Fruit fly (Drosophila melanogaster): ENCODE data around the gene CG14434.

The CG14434 gene

DNA sequence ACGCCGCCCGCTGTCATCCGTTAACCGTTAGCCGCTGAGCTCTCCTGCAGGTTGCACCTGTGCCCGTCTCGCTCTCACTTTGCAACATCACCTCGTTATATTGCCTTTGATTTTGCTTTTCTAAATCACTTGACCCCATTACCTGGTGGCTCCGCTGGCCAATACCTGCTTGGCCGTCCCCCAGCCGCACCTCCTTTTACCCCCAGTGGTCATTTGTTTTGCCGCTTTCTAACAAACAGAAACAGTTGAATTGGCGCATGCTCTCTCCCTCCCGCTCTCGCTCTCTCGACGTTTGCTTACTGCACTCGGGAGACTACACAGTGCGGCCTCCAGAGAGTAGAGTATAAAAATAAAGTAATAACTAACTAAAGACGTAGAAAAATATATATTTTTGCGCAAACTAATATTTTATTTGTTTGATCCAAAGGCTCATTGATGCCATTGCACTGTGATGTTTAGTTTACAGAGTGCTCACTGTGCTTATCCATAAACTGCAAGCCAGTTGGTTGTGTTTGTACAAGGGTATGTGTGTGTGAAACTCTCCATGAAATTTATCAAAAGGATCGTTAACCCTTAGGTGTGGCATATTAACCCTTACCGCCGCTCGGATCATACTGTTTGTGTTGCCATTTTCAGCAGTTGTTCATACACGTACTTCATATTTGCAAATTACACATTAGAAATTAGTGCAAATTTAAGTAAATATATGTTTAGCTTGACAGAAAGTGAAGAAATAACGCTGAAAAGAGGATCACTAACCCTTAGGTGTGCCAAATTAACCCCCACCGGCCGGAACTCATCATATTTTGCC, 62.3 kb downstream of the CG14434 start (continued):
- TF ChIP-seq vnd (GFP tag; IDR thresholded peaks at IDR 0.05; ENCODE audit: partially characterized antibody) (no peak), da (GFP tag; optimal IDR thresholded peaks at IDR 0.05) (peak; percentile 5), oc (tag; optimal IDR thresholded peaks at IDR 0.05) (peak; percentile 89), CG16863 (GFP tag; optimal IDR thresholded peaks at IDR 0.05) (peak; percentile 66), lilli (GFP tag; optimal IDR thresholded peaks at IDR 0.05) (peak; percentile 77), CG1602 (GFP tag; optimal IDR thresholded peaks at IDR 0.05) (peak; percentile 77), unc-4 (GFP tag; IDR thresholded peaks at IDR 0.05; ENCODE audit: partially characterized antibody) (no peak), CG32532 (GFP tag; IDR thresholded peaks at IDR 0.05) (peak; percentile 88), Ada2b (GFP tag; IDR thresholded peaks at IDR 0.05) (peak; percentile 89), sqz (GFP tag; optimal IDR thresholded peaks at IDR 0.05) (no peak), CG12219 (GFP tag; optimal IDR thresholded peaks at IDR 0.05) (peak; percentile 68), Antp (GFP tag; optimal IDR thresholded peaks at IDR 0.05) (peak; percentile 55), CG10274 (GFP tag; optimal IDR thresholded peaks at IDR 0.05) (peak; percentile 20), Abd-B (GFP tag; optimal IDR thresholded peaks at IDR 0.05) (peak; percentile 60), CG31388 (GFP tag; optimal IDR thresholded peaks at IDR 0.05) (peak; percentile 31), CoRest (tag; optimal IDR thresholded peaks at IDR 0.05) (peak; percentile 66), bbx (GFP tag; IDR thresholded peaks at IDR 0.05; ENCODE audit: partially characterized antibody) (no peak; the same call in 1 of the 2 replicates), Fer2 (tag; optimal IDR thresholded peaks at IDR 0.05) (peak; percentile 46), sima (GFP tag; optimal IDR thresholded peaks at IDR 0.05) (no peak), kni (GFP tag; optimal IDR thresholded peaks at IDR 0.05) (no peak), BEAF-32 (GFP tag; optimal IDR thresholded peaks at IDR 0.05) (no peak), Ptx1 (GFP tag; IDR thresholded peaks at IDR 0.05) (peak; percentile 90), hkb (optimal IDR thresholded peaks at IDR 0.05) (no peak), hkb (GFP tag; IDR thresholded peaks at IDR 0.05) (peak; percentile 91), jigr1 (GFP tag; IDR thresholded peaks at IDR 0.05) (peak; percentile 74; the same call in 2 of the 3 replicates), yki (optimal IDR thresholded peaks at IDR 0.05) (peak; percentile 34), CG4360 (GFP tag; IDR thresholded peaks at IDR 0.05) (peak; percentile 55), crol (GFP tag; IDR thresholded peaks at IDR 0.05) (peak; percentile 47; the same call in 1 of the 2 replicates), CG8290 (GFP tag; optimal IDR thresholded peaks at IDR 0.05) (no peak), CG8290 (tag; optimal IDR thresholded peaks at IDR 0.05) (no peak), CG8478 (optimal IDR thresholded peaks at IDR 0.05) (peak; percentile 7), Xbp1 (GFP tag; optimal IDR thresholded peaks at IDR 0.05) (peak; percentile 84), H2.0 (GFP tag; IDR thresholded peaks at IDR 0.05) (peak; percentile 87), CG10321 (GFP tag; IDR thresholded peaks at IDR 0.05) (no peak), CG8924 (tag; optimal IDR thresholded peaks at IDR 0.05) (peak; percentile 81), CG6813 (GFP tag; optimal IDR thresholded peaks at IDR 0.05) (peak; percentile 29), D19A (tag; optimal IDR thresholded peaks at IDR 0.05) (peak; percentile 78), Side (GFP tag; optimal IDR thresholded peaks at IDR 0.05) (no peak), CG6689 (GFP tag; IDR thresholded peaks at IDR 0.05) (peak; percentile 90), CG8765 (GFP tag; IDR thresholded peaks at IDR 0.05) (peak; percentile 82), CG7357 (GFP tag; IDR thresholded peaks at IDR 0.05) (peak; percentile 64; the same call in 1 of the 3 replicates), slbo (GFP tag; IDR thresholded peaks at IDR 0.05) (peak; percentile 88), CG7963 (GFP tag; IDR thresholded peaks at IDR 0.05; ENCODE audit: partially characterized antibody) (no peak), CG18262 (tag; optimal IDR thresholded peaks at IDR 0.05) (peak; percentile 74), Awh (GFP tag; IDR thresholded peaks at IDR 0.05) (peak; percentile 92), btn (GFP tag; optimal IDR thresholded peaks at IDR 0.05) (no peak), HLHmδ (GFP tag; optimal IDR thresholded peaks at IDR 0.05) (no peak), rib (GFP tag; IDR thresholded peaks at IDR 0.05) (peak; percentile 78), CG16779 (GFP tag; IDR thresholded peaks at IDR 0.05) (peak; percentile 27; the same call in 1 of the 2 replicates), zf30C (GFP tag; optimal IDR thresholded peaks at IDR 0.05) (no peak), Poxn (GFP tag; IDR thresholded peaks at IDR 0.05) (peak; percentile 37; the same call in 1 of the 2 replicates)
